Worm (Caenorhabditis elegans): ENCODE data around the gene hlh-13.

DNA sequence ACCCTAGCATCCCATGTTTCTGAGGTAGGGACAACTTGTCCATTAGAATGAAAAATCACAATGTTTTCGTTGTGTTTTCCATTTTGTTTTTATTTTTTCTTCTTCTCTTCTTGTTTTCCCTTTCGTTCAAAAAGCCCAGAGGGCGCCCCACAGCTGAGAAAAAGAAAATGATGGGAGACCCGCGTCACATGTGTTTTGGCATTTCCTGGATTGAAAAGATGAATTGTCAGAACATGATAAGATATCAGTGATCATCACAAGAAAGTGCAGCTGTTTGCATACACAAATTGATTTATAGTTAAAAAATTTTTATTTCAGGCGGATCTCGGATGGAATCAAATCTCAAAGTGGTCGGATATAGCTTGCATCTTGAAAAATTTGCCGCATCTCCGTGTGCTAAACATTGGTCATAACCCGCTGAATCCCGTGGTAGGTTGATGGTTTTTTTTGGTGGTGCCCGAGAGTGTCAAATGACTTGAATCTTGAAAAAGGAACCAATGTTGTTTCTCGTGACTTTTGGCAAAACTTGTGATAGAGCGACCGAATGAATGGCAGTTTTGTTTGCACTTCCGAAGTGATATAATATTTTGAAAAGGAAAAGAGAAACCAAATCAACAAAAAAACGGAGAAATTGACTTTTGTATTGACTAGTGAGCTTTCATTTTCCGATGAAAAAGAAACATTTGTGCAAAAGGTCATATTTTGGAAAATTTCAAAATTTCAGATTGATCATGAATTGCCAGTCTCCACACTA is 17.3 kb downstream of the hlh-13 start:
- no peak for TF ChIP-seq dmd-4 (tag; optimal IDR thresholded peaks at IDR 0.05; ENCODE audit: borderline replicate concordance)
- TF ChIP-seq pag-3 (tag; optimal IDR thresholded peaks at IDR 0.05; ENCODE audit: borderline replicate concordance) = no peak
- peak; percentile 17 for TF ChIP-seq hlh-30 (tag; optimal IDR thresholded peaks at IDR 0.05; ENCODE audit: insufficient read depth)
- TF ChIP-seq elt-2 (tag; optimal IDR thresholded peaks at IDR 0.05) = no peak
- TF ChIP-seq Y22D7AL.16 (tag; optimal IDR thresholded peaks at IDR 0.05) = no peak

Measured in whole organism, late embryonic.